Worm (Caenorhabditis elegans) whole organism, L4/young adult: ENCODE results near the gene C16D9.9.

Source experiments
- W03F9.2 ChIP-seq: fragments of 150-350 bp; optimal IDR thresholded peaks from 2 replicates; lab custom pipeline; 2014; ENCODE audit warnings: missing biosample characterization, missing genetic modification characterization
- dao-5 ChIP-seq: sonication (generic microtip); optimal IDR thresholded peaks from 2 replicates; lab custom pipeline; 2016; ENCODE audit warnings: missing genotype, missing genetic modification characterization, moderate library complexity, missing compliant biosample characterization
- him-1 ChIP-seq: sonication (generic microtip); optimal IDR thresholded peaks from 2 replicates; lab custom pipeline; 2016; ENCODE audit warnings: missing genotype, missing genetic modification reagents, missing genetic modification characterization, missing compliant biosample characterization

C16D9.9 gene

DNA sequence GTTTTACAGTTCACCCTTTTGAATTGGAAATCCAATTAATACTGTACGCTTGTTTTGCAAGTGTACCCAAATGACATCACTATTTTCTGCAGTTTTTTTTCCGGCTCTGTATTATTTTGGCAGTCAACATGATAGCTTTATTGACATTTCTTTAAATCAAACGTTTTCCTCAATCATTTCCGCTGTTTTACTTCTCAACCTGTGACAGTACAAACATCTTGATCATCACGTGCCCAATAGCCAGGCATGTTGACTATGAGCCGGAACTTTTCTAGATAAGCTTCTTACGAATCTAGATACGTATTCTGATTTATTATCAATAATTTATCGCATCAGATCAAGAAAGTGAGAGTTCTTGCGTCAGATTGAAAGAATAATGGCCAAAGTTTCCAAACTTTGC, 5.8 kb downstream of the C16D9.9 start:
- TF ChIP-seq W03F9.2 (tag; lab: Kevin White, UChicago) (no peak), dao-5 (no peak), him-1 (no peak)

DNA sequence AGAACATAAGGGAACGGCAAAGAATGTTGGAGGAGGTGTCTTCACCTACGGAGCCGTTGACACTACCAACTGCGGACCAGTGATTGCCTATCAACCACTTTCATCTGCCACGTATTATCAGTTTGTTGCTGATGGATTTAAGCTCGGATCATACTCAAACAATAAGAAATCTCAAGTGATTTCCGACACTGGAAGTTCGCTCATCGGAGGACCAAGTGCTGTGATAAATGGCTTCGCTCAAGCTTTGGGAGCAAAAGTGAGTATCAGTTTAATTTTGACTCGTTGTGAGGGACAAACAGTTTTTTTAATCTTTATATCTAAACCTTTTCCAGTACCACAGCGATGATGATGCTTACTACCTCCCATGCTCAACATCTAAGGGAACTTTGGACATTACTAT, 7.4 kb downstream of the C16D9.9 start:
- no peak for TF ChIP-seq dao-5
- TF ChIP-seq W03F9.2 (tag; lab: Kevin White, UChicago): no peak
- no peak for TF ChIP-seq him-1

DNA sequence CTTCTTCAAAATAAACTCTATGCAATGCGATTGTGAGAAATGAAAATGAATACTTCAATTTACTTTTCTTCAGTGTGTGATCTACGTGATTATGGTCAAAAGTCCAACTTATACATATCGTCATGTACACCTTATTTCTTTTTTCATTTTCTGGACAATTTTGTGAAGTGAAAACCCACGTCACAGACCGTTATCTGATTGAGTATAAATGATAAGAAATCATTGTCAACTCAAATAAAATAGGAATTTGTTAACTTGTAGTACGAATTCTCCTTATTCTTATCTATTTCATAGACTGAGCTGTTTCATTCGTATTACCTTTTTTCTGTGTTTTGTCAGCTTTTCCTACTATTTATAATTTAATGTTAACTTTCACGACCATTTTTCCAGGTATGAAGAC, 8.0 kb downstream of the C16D9.9 start, which contains the start of gene asp-5:
asp-5 (plus strand) TSS at position 391 of the 400 bp plus-strand sequence.
- TF ChIP-seq him-1 (no peak), W03F9.2 (tag; lab: Kevin White, UChicago) (no peak), dao-5 (no peak)

DNA sequence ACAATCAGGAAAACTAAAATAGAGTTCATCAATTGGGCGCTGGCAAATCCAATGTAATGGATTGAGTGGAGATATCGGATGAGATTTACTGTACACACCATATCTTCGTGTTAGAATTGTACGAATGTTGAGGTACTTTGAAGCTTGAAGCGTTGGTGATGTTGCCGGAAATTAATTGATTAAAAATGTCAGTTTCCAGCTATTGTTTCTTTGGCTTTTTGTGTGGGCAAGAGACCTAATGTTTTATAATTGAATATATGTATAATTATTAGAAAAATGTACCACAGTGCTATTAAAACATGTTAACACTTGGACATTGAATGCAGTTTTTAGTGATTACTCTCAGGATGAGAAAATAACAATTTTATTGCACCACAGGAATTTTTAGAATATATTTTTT, 14.8 kb downstream of the C16D9.9 start, which contains the start of gene str-136:
str-136 (minus strand) TSS at position 101 of the 400 bp plus-strand sequence.
- no peak for TF ChIP-seq W03F9.2 (tag; lab: Kevin White, UChicago)
- no peak for TF ChIP-seq him-1
- TF ChIP-seq dao-5: no peak

DNA sequence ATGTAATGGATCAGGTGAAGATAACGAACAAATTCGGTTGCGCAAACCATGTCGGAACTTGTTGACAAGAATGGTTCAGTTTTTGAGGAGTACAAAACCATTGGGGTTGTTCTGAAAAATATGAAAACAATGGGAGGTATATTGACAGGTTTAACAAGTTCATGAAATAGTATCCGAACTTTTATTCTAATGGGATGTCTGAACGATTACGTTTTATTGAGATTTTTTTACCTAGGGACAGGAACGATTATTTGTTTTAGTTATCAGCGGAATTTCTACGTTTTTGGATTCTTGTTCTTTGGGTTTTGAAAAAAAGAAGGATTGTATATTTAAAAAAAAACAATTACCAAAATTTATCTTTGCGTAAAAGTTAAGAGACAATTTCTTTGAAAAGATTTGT, 16.7 kb downstream of the C16D9.9 start, which contains the start of gene str-135:
str-135 (minus strand) TSS at position 101 of the 400 bp plus-strand sequence.
- TF ChIP-seq W03F9.2 (tag; lab: Kevin White, UChicago): no peak
- TF ChIP-seq him-1: no peak
- TF ChIP-seq dao-5: no peak

DNA sequence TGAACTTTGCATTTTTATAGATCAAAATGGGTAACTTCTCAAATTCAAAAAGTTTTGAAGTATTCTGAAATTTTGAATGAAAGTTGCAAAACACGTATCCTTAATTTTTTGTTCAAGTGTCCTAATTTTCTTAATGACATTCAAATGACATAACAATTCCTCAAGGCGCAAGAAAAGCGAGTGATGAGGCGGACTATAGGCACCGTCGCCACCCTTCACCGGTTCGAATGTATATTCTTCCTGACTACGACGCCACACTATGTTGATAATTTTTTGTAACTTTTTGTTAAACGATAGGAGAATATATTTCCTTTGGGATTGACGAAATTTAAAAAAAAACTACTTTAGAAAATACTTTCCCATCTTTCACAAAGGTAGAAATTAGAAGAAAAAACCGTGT, 17.6 kb downstream of the C16D9.9 start:
- TF ChIP-seq him-1 (no peak), dao-5 (no peak), W03F9.2 (tag; lab: Kevin White, UChicago) (no peak)

DNA sequence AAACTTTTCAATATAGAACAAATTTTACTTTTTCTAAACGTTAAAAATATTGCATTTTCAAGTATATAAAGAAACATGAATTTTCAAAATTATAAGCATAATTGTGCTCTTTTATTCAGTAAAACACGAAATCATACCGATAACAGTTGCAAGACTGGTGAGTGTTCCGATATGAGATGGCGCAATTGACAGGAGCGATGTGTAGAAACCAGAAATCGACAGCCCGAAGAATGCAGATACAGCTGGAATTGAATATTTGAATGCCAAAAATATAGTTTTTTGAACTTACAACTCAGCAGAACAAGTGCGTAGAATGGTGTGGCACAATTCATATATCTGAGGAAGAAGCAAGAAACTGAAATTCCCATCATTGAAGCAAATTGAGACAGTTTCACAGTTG, 18.9 kb downstream of the C16D9.9 start:
- TF ChIP-seq him-1 (no peak), W03F9.2 (tag; lab: Kevin White, UChicago) (no peak), dao-5 (no peak)

DNA sequence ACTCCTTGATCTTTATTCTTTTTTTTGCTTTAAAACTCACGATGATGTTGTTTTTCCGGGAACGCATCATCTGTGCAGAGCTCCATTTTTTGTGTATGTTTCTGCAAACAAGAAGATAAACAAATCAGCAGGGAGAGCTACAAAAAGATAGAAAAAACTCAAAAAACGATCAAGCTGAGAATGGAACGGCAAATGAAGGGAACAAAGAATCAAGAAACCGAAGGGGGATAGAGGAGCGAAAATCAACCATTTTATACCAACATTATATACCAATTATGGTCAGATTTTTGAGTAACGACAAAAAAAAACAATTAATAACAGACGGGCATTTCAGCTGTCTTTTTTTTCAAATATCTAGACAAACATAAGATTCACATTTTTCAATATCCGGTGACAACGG, 20.8 kb downstream of the C16D9.9 start, which contains the start of gene slc-17.5:
slc-17.5 (minus strand) TSS at position 101 of the 400 bp plus-strand sequence.
- TF ChIP-seq W03F9.2 (tag; lab: Kevin White, UChicago) (no peak), dao-5 (no peak), him-1 (no peak)

DNA sequence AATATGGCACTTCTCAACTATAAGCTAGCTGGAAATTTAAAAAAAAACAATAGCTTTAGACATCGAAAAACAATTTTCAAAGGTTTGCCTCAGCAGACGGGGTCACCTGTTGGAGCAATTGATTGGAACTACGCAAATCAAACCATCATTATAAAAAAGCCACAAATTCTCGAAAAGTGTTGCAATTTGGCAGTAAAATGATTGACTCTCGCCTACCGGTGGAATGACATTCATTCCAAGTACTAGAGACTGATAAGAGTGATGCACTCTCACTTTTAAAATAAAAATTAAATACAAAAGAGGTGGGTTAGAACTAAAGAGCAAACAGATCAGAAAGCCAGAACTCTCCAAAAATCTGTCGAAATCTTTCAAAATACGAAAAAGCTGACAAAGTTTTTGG, 21.4 kb downstream of the C16D9.9 start:
- TF ChIP-seq him-1 (no peak), dao-5 (no peak), W03F9.2 (tag; lab: Kevin White, UChicago) (no peak)

DNA sequence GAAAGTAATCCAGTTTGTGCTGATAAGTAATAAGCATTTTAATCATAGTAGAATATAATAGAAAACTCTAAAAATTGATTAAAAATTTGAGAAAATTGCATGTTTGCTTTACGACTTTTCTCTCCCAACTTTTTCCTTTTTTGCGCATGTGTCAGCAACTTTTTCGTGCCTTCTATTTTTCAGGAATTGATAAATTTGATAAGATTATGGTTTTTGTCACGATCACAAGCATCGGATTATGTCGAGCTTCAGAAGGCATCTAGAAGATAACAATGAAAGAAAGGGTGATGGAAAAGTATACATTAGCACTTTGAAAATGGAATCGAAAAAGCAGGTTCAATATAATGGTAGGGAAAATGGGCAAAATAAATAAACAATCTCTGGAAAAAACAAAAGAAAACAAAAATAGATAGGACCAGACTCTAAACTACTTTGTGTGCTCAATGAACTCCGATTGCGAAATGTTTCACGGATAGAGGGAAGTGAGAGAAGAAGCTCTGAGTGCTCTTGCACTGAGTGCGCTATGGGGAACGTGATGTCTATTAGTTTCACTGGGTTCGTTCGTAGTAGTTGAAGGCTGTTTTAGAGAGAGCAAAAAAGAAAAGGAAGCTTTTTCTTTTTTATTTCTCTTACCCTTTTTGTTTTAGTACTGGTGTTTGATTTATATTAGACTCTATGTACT, 24.2 kb downstream of the C16D9.9 start:
- TF ChIP-seq him-1: no peak
- TF ChIP-seq dao-5: no peak
- TF ChIP-seq W03F9.2 (tag; lab: Kevin White, UChicago): no peak

DNA sequence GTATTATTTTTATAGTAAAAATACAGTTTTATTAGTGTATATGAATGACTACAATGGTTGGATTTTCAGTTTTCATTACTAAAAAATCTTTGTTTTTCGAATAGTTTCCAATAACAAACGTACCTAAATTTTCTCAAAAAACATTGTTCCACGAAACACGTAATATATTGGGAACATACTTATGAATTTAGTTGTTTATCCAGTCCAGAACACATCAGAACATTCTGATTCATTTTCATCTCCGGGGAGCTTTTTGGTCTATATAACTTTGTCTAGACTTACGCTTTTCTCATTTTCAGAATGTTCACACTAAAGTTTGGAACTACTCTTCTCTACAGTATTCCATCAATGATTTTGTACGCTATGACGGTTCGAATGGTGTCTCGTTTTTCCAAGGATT, 27.7 kb downstream of the C16D9.9 start, which contains the start of gene srg-33:
srg-33 (plus strand) TSS at position 301 of the 400 bp plus-strand sequence.
- TF ChIP-seq W03F9.2 (tag; lab: Kevin White, UChicago): no peak
- no peak for TF ChIP-seq dao-5
- TF ChIP-seq him-1: no peak

DNA sequence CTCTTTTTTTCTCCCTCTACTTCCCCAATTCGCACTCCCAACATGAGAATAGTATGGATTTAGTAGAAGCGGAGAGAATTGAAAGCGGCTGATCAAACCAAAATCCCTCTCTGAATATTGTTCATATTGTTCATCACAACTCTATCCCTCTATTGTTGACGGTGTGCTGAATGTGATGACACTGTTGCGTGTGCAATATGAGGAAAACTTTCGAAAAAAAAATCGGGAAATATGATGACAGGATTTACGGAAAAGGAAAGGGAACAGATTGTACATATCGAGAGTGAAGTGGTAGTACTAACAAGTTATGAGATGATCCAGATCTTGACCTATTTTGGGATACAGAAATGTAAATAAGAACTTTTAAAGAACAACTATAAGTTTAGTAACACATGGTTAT, 31.8 kb downstream of the C16D9.9 start, which contains the start of gene smex-1:
smex-1 (minus strand) TSS at position 101 of the 400 bp plus-strand sequence.
- TF ChIP-seq him-1 (no peak), W03F9.2 (tag; lab: Kevin White, UChicago) (no peak), dao-5 (no peak)

DNA sequence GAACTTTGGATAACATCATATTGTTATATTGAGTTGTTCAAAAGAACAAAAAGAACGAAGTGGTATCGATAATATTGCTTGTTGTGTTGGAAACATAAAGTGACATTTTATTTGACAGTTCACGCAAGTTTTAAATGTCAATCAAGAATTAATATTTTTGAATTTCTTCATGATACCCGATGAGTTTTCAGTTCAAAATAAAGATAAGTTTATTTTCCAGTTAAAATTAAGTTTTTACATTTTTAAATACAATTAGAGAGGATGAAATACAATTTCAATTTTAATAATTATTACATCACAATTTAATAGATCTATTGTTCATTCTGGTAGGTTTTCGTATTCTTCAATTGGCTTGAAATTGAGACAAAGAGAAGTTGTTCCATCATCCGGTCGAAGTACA, 33.5 kb downstream of the C16D9.9 start, which contains the start of gene W02D7.4:
W02D7.4 (minus strand) TSS at position 101 of the 400 bp plus-strand sequence.
- TF ChIP-seq W03F9.2 (tag; lab: Kevin White, UChicago) (no peak), him-1 (no peak), dao-5 (no peak)

DNA sequence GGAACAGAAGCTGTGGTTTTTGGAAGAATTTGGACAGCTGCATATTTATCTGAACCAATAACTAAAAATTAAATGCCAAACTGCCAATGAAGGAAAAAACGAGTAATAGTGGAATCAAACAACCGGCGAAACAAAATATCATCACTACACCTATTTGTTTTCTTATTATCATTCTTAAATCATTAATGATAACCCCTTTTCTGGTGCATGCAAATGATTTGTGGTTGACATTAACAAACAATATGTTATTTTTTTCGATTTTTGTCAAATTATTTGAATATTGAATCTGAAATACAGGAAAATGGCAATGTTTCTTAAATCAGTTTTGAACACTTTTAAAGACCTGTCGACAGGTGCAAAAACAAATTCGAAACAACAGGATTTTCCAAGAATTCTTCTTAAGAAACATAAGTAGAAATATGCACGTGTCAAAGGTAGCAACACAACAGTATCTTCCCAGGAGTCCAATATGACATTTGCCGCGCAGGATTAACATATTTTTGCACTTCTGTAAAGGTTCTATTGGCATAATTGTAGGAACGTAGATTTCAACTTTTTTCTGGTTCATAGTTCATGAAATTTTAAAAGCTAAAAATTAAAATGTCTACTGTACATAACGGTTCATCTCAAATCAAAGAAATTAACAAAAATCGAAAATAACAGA, 35.3 kb downstream of the C16D9.9 start, which contains the start of gene W02D7.5:
W02D7.5 (minus strand) TSS at position 51 of the 664 bp plus-strand sequence.
- TF ChIP-seq dao-5 (no peak), W03F9.2 (tag; lab: Kevin White, UChicago) (no peak), him-1 (no peak)
